Fruit fly (Drosophila melanogaster) whole organism, embryonic: Measurements from ENCODE around the gene Obp99b.

Experiments used
- CG3281 ChIP-seq: fragments of 200-800 bp; sonication (Bioruptor generic); optimal IDR thresholded peaks from 3 replicates; lab custom pipeline; 2017; ENCODE audit warnings: missing biosample characterization, mild to moderate bottlenecking, missing genetic modification characterization
- fd102C ChIP-seq: fragments of 200-800 bp; sonication (Bioruptor generic); optimal IDR thresholded peaks from 2 replicates; lab custom pipeline; 2018; ENCODE audit warnings: missing biosample characterization, mild to moderate bottlenecking, missing genetic modification characterization, moderate library complexity

DNA sequence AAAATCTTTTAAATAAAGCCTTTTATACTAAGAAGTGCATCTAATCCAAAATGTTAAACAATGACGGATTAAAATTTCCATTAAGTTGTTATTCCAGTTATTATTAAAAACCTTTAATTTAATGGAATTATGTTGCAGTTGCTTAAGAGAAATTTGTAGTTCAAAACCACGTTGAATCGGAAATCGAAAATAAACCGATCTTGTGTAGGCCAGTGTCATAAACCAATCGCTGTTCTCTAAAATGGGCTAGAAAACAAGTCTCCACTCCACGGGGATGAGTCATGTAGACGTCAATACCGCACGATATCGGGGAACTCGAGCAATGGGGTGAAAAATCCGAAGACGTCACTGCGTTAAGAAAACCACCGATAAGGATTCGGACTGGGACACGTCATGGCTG, 44.9 kb upstream of the Obp99b start:
- TF ChIP-seq CG3281 (GFP tag; lab: Kevin White, UChicago), result no peak
- no peak for TF ChIP-seq fd102C
